Worm (Caenorhabditis elegans): ENCODE data around the gene R07E5.6.

Gene R07E5.6

ce11 chrIII:4379717-4380116 is 18.8 kb upstream of the R07E5.6 start, which contains the start of gene B0284.3:
TSS of gene B0284.3 (minus strand) at chrIII:4379817.
- TF ChIP-seq C08G9.2 (tag; optimal IDR thresholded peaks at IDR 0.05) (no peak), ama-1 (optimal IDR thresholded peaks at IDR 0.05) (no peak), nfya-1 (tag; optimal IDR thresholded peaks at IDR 0.05) (no peak), ceh-22 (tag; optimal IDR thresholded peaks at IDR 0.05) (no peak), ttx-3 (tag; optimal IDR thresholded peaks at IDR 0.05) (no peak), mec-3 (tag; optimal IDR thresholded peaks at IDR 0.05; ENCODE audit: borderline replicate concordance) (no peak), K02D7.2 (tag; optimal IDR thresholded peaks at IDR 0.05) (no peak), nhr-11 (tag; optimal IDR thresholded peaks at IDR 0.05) (no peak), unc-86 (tag; optimal IDR thresholded peaks at IDR 0.05) (no peak), elt-2 (tag; optimal IDR thresholded peaks at IDR 0.05) (no peak)

- TF ChIP-seq ttx-3 (tag; optimal IDR thresholded peaks at IDR 0.05) = no peak
- TF ChIP-seq pat-9 (tag; optimal IDR thresholded peaks at IDR 0.05) = no peak
- TF ChIP-seq dmd-4 (tag; optimal IDR thresholded peaks at IDR 0.05; ENCODE audit: borderline replicate concordance) = no peak
- TF ChIP-seq K09A11.1 (tag; optimal IDR thresholded peaks at IDR 0.05; ENCODE audit: insufficient read depth) = no peak
- TF ChIP-seq ztf-16 (tag; optimal IDR thresholded peaks at IDR 0.05) = no peak
- no peak for TF ChIP-seq ceh-48 (tag; optimal IDR thresholded peaks at IDR 0.05)
- no peak for TF ChIP-seq pqm-1 (tag; optimal IDR thresholded peaks at IDR 0.05)
- TF ChIP-seq ceh-14 (tag; optimal IDR thresholded peaks at IDR 0.05) = no peak
- TF ChIP-seq lin-11 (tag; optimal IDR thresholded peaks at IDR 0.05) = no peak
- TF ChIP-seq unc-42 (tag; optimal IDR thresholded peaks at IDR 0.05) = peak; percentile 60
- TF ChIP-seq elt-2 (tag; optimal IDR thresholded peaks at IDR 0.05) = no peak
- TF ChIP-seq ceh-30 (tag; optimal IDR thresholded peaks at IDR 0.05) = no peak
- peak; percentile 24 for TF ChIP-seq sox-2 (GFP tag; IDR thresholded peaks at IDR 0.05)
- TF ChIP-seq eyg-1 (tag; optimal IDR thresholded peaks at IDR 0.05) = no peak
- peak; percentile 31 for TF ChIP-seq nfya-1 (tag; optimal IDR thresholded peaks at IDR 0.05)
- TF ChIP-seq nhr-232 (tag; optimal IDR thresholded peaks at IDR 0.05) = no peak
- no peak for TF ChIP-seq nhr-11 (tag; optimal IDR thresholded peaks at IDR 0.05)
- no peak for TF ChIP-seq fax-1 (tag; optimal IDR thresholded peaks at IDR 0.05)
- TF ChIP-seq sox-4 (tag; optimal IDR thresholded peaks at IDR 0.05) = no peak
- no peak for TF ChIP-seq ceh-6 (GFP tag; optimal IDR thresholded peaks at IDR 0.05)
- TF ChIP-seq fkh-10 (GFP tag; optimal IDR thresholded peaks at IDR 0.05) = no peak
- TF ChIP-seq unc-55 (GFP tag; optimal IDR thresholded peaks at IDR 0.05) = no peak
- no peak for TF ChIP-seq hlh-30 (tag; optimal IDR thresholded peaks at IDR 0.05; ENCODE audit: insufficient read depth)
- no peak for TF ChIP-seq ceh-9 (tag; optimal IDR thresholded peaks at IDR 0.05)
- no peak for TF ChIP-seq ceh-34 (tag; optimal IDR thresholded peaks at IDR 0.05)
- TF ChIP-seq hlh-6 (tag; optimal IDR thresholded peaks at IDR 0.05) = no peak
- no peak for TF ChIP-seq mec-3 (tag; optimal IDR thresholded peaks at IDR 0.05; ENCODE audit: borderline replicate concordance)
- TF ChIP-seq ceh-31 (tag; optimal IDR thresholded peaks at IDR 0.05) = peak; percentile 60
- no peak for TF ChIP-seq pag-3 (tag; optimal IDR thresholded peaks at IDR 0.05; ENCODE audit: borderline replicate concordance)
Observed at ce11 chrIII:4380835-4381234, 17.7 kb upstream of the R07E5.6 start.

ce11 chrIII:4381343-4381742 is 17.2 kb upstream of the R07E5.6 start, which contains the start of gene pals-27:
TSS of gene pals-27 (plus strand) at chrIII:4381643.
- no peak for TF ChIP-seq T23F11.4 (GFP tag; optimal IDR thresholded peaks at IDR 0.05)
- no peak for TF ChIP-seq Y22D7AL.16 (tag; optimal IDR thresholded peaks at IDR 0.05)
- TF ChIP-seq pha-4 (tag; optimal IDR thresholded peaks at IDR 0.05) = no peak
- no peak for TF ChIP-seq fax-1 (tag; optimal IDR thresholded peaks at IDR 0.05)
- TF ChIP-seq zip-5 (tag; optimal IDR thresholded peaks at IDR 0.05) = no peak
- no peak for TF ChIP-seq ref-2 (tag; optimal IDR thresholded peaks at IDR 0.05)
- no peak for TF ChIP-seq unc-86 (tag; optimal IDR thresholded peaks at IDR 0.05)
- no peak for TF ChIP-seq elt-2 (tag; optimal IDR thresholded peaks at IDR 0.05)
- TF ChIP-seq ceh-34 (tag; optimal IDR thresholded peaks at IDR 0.05) = no peak
